Worm (Caenorhabditis elegans): ENCODE results near the gene Y45G12C.1.

Gene Y45G12C.1

DNA sequence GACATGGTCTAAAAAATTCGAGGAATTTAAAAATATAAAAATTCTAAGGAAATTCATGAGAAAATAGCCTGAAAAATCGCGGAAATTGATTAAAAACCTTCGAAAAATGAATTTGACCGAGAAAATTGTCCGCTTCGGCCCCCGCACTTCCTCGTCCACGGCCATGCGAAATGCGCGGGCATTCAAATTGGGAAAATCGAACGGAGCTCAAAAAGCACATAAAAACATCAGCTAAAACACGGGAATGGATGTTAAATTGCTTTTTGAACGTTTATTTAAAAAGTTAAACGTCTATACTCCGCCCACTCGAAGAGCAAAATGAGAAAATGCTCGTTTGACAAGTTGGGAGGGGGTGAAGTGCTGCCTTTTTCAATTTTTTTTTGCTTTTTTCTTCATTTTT is 37.6 kb downstream of the Y45G12C.1 start, which contains the start of gene F53E10.6 (continued):
- TF ChIP-seq ceh-100 (GFP tag; IDR thresholded peaks at IDR 0.05): no peak
- no peak for TF ChIP-seq him-1 (tag; optimal IDR thresholded peaks at IDR 0.05)
- TF ChIP-seq F33H1.4 (GFP tag; IDR thresholded peaks at IDR 0.05): peak; percentile 38
- TF ChIP-seq dpl-1 (GFP tag; optimal IDR thresholded peaks at IDR 0.05): peak; percentile 69
- no peak for TF ChIP-seq tbx-9 (tag; optimal IDR thresholded peaks at IDR 0.05; ENCODE audit: borderline replicate concordance)
- peak; percentile 2 for TF ChIP-seq F23B12.7 (tag; optimal IDR thresholded peaks at IDR 0.05; ENCODE audit: insufficient read depth)
- TF ChIP-seq snpc-1.1 (tag; optimal IDR thresholded peaks at IDR 0.05; ENCODE audit: insufficient read depth): no peak
- peak; percentile 30 for TF ChIP-seq lsl-1 (GFP tag; optimal IDR thresholded peaks at IDR 0.05)
- no peak for TF ChIP-seq ztf-22 (GFP tag; optimal IDR thresholded peaks at IDR 0.05)
- TF ChIP-seq dox-1 (GFP tag; IDR thresholded peaks at IDR 0.05): peak; percentile 55; the same call in 1 of the 2 replicates
- TF ChIP-seq nhr-27 (tag; optimal IDR thresholded peaks at IDR 0.05): no peak
- TF ChIP-seq Y79H2A.3 (GFP tag; conservative IDR thresholded peaks at IDR 0.05): no peak
- TF ChIP-seq F22D6.2 (tag; optimal IDR thresholded peaks at IDR 0.05): no peak
- TF ChIP-seq let-607 (tag; optimal IDR thresholded peaks at IDR 0.05): no peak
- no peak for TF ChIP-seq hmg-1.2 (GFP tag; IDR thresholded peaks at IDR 0.05)
- no peak for TF ChIP-seq mes-4 (tag; optimal IDR thresholded peaks at IDR 0.05)
- no peak for TF ChIP-seq lag-1 (GFP tag; IDR thresholded peaks at IDR 0.05)
- TF ChIP-seq egrh-3 (GFP tag; IDR thresholded peaks at IDR 0.05): no peak
- peak; percentile 58 for TF ChIP-seq efl-1 (GFP tag; optimal IDR thresholded peaks at IDR 0.05)
- no peak for TF ChIP-seq bed-2 (GFP tag; IDR thresholded peaks at IDR 0.05)
- peak in 1 of 3 experiments; percentile 65 for TF ChIP-seq lin-35 (GFP tag; optimal IDR thresholded peaks at IDR 0.05)
- no peak for TF ChIP-seq fkh-3 (tag; optimal IDR thresholded peaks at IDR 0.05)
- no peak for TF ChIP-seq F52B5.7 (tag; optimal IDR thresholded peaks at IDR 0.05)
- no peak for TF ChIP-seq attf-6 (GFP tag; IDR thresholded peaks at IDR 0.05)
- TF ChIP-seq F55B11.4 (tag; optimal IDR thresholded peaks at IDR 0.05; ENCODE audit: borderline replicate concordance, insufficient read depth): no peak
- no peak for TF ChIP-seq rpc-1 (optimal IDR thresholded peaks at IDR 0.05)
- TF ChIP-seq rpc-1 (tag; optimal IDR thresholded peaks at IDR 0.05): no peak
- no peak for TF ChIP-seq Y95B8A.8 (GFP tag; IDR thresholded peaks at IDR 0.05)
- no peak for TF ChIP-seq sea-2 (GFP tag; IDR thresholded peaks at IDR 0.05)
- 0 out of 2 replicates have a peak, but pooled peaks have one; percentile 9 for TF ChIP-seq ztf-28 (GFP tag; IDR thresholded peaks at IDR 0.05)
- TF ChIP-seq dpff-1 (tag; optimal IDR thresholded peaks at IDR 0.05): no peak
- TF ChIP-seq T07F8.4 (tag; optimal IDR thresholded peaks at IDR 0.05): no peak
- TF ChIP-seq F57A8.1 (GFP tag; optimal IDR thresholded peaks at IDR 0.05): no peak
- no peak for TF ChIP-seq ztf-18 (tag; optimal IDR thresholded peaks at IDR 0.05)
- no peak for TF ChIP-seq bed-1 (GFP tag; IDR thresholded peaks at IDR 0.05)
- peak; percentile 71 for TF ChIP-seq mcd-1 (GFP tag; IDR thresholded peaks at IDR 0.05)
- no peak for TF ChIP-seq die-1 (tag; optimal IDR thresholded peaks at IDR 0.05)
- TF ChIP-seq somi-1 (GFP tag; optimal IDR thresholded peaks at IDR 0.05): no peak
- TF ChIP-seq F39B2.1 (GFP tag; IDR thresholded peaks at IDR 0.05): no peak
- TF ChIP-seq ceh-40 (GFP tag; IDR thresholded peaks at IDR 0.05): no peak
- TF ChIP-seq F10E7.11 (tag; optimal IDR thresholded peaks at IDR 0.05): no peak
- no peak for TF ChIP-seq hlh-12 (tag; optimal IDR thresholded peaks at IDR 0.05)
- peak; percentile 37 for TF ChIP-seq unc-130 (GFP tag; optimal IDR thresholded peaks at IDR 0.05)
- no peak for TF ChIP-seq ceh-91 (GFP tag; IDR thresholded peaks at IDR 0.05)
- no peak for TF ChIP-seq gei-17 (GFP tag; optimal IDR thresholded peaks at IDR 0.05)
- TF ChIP-seq ekl-4 (GFP tag; IDR thresholded peaks at IDR 0.05): no peak
- no peak for TF ChIP-seq atf-7 (tag; optimal IDR thresholded peaks at IDR 0.05)
- TF ChIP-seq C17E4.6 (GFP tag; IDR thresholded peaks at IDR 0.05): no peak
- TF ChIP-seq mxl-1 (tag; optimal IDR thresholded peaks at IDR 0.05): no peak
- no peak for TF ChIP-seq pha-4 (tag; optimal IDR thresholded peaks at IDR 0.05)
